Fruit fly (Drosophila melanogaster): ENCODE measurements around the gene Sec23.

DNA sequence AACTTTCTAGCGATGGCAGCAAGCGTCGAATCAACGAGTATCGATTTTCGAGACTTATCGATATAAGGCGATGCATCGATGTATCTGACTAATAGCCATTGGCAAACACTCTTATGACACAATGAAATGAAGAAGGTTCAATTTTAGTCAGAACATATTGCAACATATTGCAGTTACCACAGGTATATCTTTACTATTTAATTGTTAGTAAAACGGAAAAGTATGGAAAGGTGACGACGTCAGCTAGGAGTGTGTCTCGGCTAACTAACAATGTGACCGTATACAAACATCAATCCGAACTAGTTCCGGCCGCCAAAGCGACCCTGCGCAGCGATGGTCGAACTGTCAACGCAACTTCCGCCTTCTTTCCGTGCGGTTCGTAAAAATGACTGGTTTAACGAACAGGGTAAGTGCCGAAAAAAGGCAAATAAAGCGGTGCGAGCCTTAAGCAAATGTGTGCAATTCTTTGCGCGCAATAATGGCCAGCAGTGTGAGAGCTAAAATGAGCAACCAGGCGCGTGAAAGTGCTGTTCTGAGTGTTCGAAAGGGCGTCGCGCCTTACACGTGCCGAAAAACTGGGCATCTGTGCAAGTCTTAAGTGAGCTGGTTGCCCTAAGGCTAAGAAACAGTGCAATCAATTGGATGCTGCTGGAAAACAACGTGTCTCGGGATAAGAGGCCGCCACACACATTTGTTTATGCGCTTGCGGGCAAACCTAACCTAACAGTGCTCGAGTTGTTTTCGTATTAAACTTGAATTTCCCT, 24.6 kb upstream of the Sec23 start, which contains the start of the genes Dph4, Spec2 and RpL13A:
- no peak for TF ChIP-seq h (optimal IDR thresholded peaks at IDR 0.05)
- no peak for TF ChIP-seq insv (optimal IDR thresholded peaks at IDR 0.05)
- no peak for TF ChIP-seq psq (optimal IDR thresholded peaks at IDR 0.05)
